Worm (Caenorhabditis elegans): ENCODE measurements around the gene tbc-2.

- TF ChIP-seq lsy-2 (tag; optimal IDR thresholded peaks at IDR 0.05): no peak
- no peak for TF ChIP-seq nhr-28 (tag; optimal IDR thresholded peaks at IDR 0.05)
- no peak for TF ChIP-seq mls-2 (tag; optimal IDR thresholded peaks at IDR 0.05)
- TF ChIP-seq cnd-1 (tag; optimal IDR thresholded peaks at IDR 0.05): no peak
- TF ChIP-seq nhr-12 (tag; optimal IDR thresholded peaks at IDR 0.05): no peak
- no peak for TF ChIP-seq snpc-4 (tag; optimal IDR thresholded peaks at IDR 0.05)
- TF ChIP-seq nhr-237 (tag; optimal IDR thresholded peaks at IDR 0.05): no peak
- no peak for TF ChIP-seq sptf-1 (tag; optimal IDR thresholded peaks at IDR 0.05)
- no peak for TF ChIP-seq lin-13 (tag; optimal IDR thresholded peaks at IDR 0.05)
- no peak for TF ChIP-seq ztf-11 (tag; optimal IDR thresholded peaks at IDR 0.05)
- no peak for TF ChIP-seq nhr-76 (tag; optimal IDR thresholded peaks at IDR 0.05)
- TF ChIP-seq unc-39 (tag; optimal IDR thresholded peaks at IDR 0.05): no peak
Measured at ce11 chrII:5804288-5804687, 23.0 kb downstream of the tbc-2 start.
